Worm (Caenorhabditis elegans): ENCODE results near the gene farl-11.

farl-11 gene

ce11 chrII:7057860-7058259 is 47.0 kb downstream of the farl-11 start, which contains the start of gene cth-2 (continued):
- TF ChIP-seq nhr-42 (GFP tag; IDR thresholded peaks at IDR 0.05) (no peak), ama-1 (optimal IDR thresholded peaks at IDR 0.05) (peak; percentile 19), nhr-11 (tag; optimal IDR thresholded peaks at IDR 0.05) (no peak), mdl-1 (tag; optimal IDR thresholded peaks at IDR 0.05) (no peak), rbr-2 (tag; optimal IDR thresholded peaks at IDR 0.05) (no peak), tag-97 (GFP tag; IDR thresholded peaks at IDR 0.05) (no peak), mxl-3 (GFP tag; optimal IDR thresholded peaks at IDR 0.05) (peak; percentile 17)

- TF ChIP-seq unc-62 (GFP tag; optimal IDR thresholded peaks at IDR 0.05 in 1 of 2) (peak in 1 of 2 experiments; percentile 98), unc-62 (tag; optimal IDR thresholded peaks at IDR 0.05) (no peak), lin-38 (GFP tag; IDR thresholded peaks at IDR 0.05) (peak; percentile 14; the same call in 1 of the 2 replicates), php-3 (GFP tag; IDR thresholded peaks at IDR 0.05) (no peak)
Observed at ce11 chrII:7056328-7056727, 48.5 kb downstream of the farl-11 start.

ce11 chrII:7054987-7055386 is 49.8 kb downstream of the farl-11 start, which contains the start of gene ZK1127.3:
ZK1127.3 (plus strand) TSS chrII:7055287.
- no peak for TF ChIP-seq dve-1 (tag; optimal IDR thresholded peaks at IDR 0.05; ENCODE audit: insufficient read depth)
- no peak for TF ChIP-seq nhr-25 (tag; optimal IDR thresholded peaks at IDR 0.05; ENCODE audit: borderline replicate concordance, insufficient read depth)
- TF ChIP-seq F49E8.2 (tag; optimal IDR thresholded peaks at IDR 0.05; ENCODE audit: borderline replicate concordance), result no peak
- no peak for TF ChIP-seq lin-39 (tag; optimal IDR thresholded peaks at IDR 0.05)
- no peak for TF ChIP-seq ztf-11 (tag; optimal IDR thresholded peaks at IDR 0.05)

ce11 chrII:7053649-7054048 is 51.2 kb downstream of the farl-11 start, which contains the start of gene ZK1127.4:
ZK1127.4 (plus strand) TSS chrII:7053949.
- TF ChIP-seq ceh-20 (GFP tag; IDR thresholded peaks at IDR 0.05), result no peak
- no peak for TF ChIP-seq F37D6.2 (tag; optimal IDR thresholded peaks at IDR 0.05)
- TF ChIP-seq daf-8 (GFP tag; IDR thresholded peaks at IDR 0.05), result no peak
- TF ChIP-seq set-16 (GFP tag; IDR thresholded peaks at IDR 0.05), result no peak
- no peak for TF ChIP-seq madf-5 (GFP tag; IDR thresholded peaks at IDR 0.05)
- TF ChIP-seq hlh-30 (tag; optimal IDR thresholded peaks at IDR 0.05; ENCODE audit: insufficient read depth), result no peak
- no peak for TF ChIP-seq lsy-2 (tag; optimal IDR thresholded peaks at IDR 0.05)
- no peak for TF ChIP-seq dve-1 (tag; optimal IDR thresholded peaks at IDR 0.05; ENCODE audit: insufficient read depth)
- TF ChIP-seq arid-1 (GFP tag; conservative IDR thresholded peaks at IDR 0.05), result no peak

- TF ChIP-seq unc-130 (GFP tag; optimal IDR thresholded peaks at IDR 0.05) (no peak), dmd-6 (GFP tag; IDR thresholded peaks at IDR 0.05) (no peak), Y105C5A.15 (GFP tag; IDR thresholded peaks at IDR 0.05) (no peak), nhr-42 (GFP tag; IDR thresholded peaks at IDR 0.05) (no peak), nhr-102 (tag; optimal IDR thresholded peaks at IDR 0.05) (no peak), nhr-10 (tag; optimal IDR thresholded peaks at IDR 0.05) (no peak), mdl-1 (tag; optimal IDR thresholded peaks at IDR 0.05) (no peak), mep-1 (tag; optimal IDR thresholded peaks at IDR 0.05) (no peak), pqm-1 (tag; optimal IDR thresholded peaks at IDR 0.05) (no peak)
Observed at ce11 chrII:7053001-7053400, 51.8 kb downstream of the farl-11 start, which contains the start of gene ZK1127.13. ZK1127.13 (plus strand) TSS chrII:7053301.

ce11 chrII:7051778-7052177 is 53.1 kb downstream of the farl-11 start, which contains the start of gene ZK1127.12:
ZK1127.12 (plus strand) TSS chrII:7052078.
- TF ChIP-seq zfp-3 (GFP tag; conservative IDR thresholded peaks at IDR 0.05) (no peak), lin-38 (GFP tag; IDR thresholded peaks at IDR 0.05) (0 out of 2 replicates have a peak, but pooled peaks have one; percentile 28), ceh-62 (tag; optimal IDR thresholded peaks at IDR 0.05) (no peak)
